Fruit fly (Drosophila melanogaster): ENCODE results near the gene CG13050.
A peak's percentile ranks its signal among the peaks of the same experiment; 100 is the strongest.

CG13050 gene

DNA sequence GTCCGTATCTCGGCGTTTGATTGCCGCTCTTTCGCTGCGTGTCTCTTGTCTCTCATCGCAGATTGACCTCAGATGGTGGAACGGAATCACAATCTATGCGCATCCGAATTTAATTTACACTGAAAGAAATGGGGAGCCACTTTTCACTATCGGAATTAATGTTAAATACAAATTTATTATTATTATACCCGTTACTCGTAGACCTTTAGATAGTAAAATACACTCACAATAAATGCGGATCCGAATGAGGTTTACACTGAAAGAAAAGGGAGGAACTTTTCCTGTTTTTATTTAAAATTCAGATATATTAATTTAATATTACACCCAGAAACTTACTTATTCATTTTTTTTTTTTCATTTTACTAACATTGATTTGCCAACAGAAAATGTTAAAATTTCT lies 10.0 kb upstream of the CG13050 start (continued):
- TF ChIP-seq Rx (GFP tag; IDR thresholded peaks at IDR 0.05) = no peak
- TF ChIP-seq ewg (GFP tag; optimal IDR thresholded peaks at IDR 0.05) = no peak
- no peak for TF ChIP-seq yki (optimal IDR thresholded peaks at IDR 0.05)
- peak; percentile 34; the same call in 1 of the 3 replicates for TF ChIP-seq row (GFP tag; IDR thresholded peaks at IDR 0.05)
- TF ChIP-seq eyg (GFP tag; optimal IDR thresholded peaks at IDR 0.05) = no peak
- no peak for TF ChIP-seq org-1 (GFP tag; optimal IDR thresholded peaks at IDR 0.05)
- TF ChIP-seq Asciz (GFP tag; optimal IDR thresholded peaks at IDR 0.05) = no peak
- TF ChIP-seq Sry-δ (GFP tag; optimal IDR thresholded peaks at IDR 0.05) = no peak
- TF ChIP-seq B-H1 (GFP tag; IDR thresholded peaks at IDR 0.05) = 0 out of 3 replicates have a peak, but pooled peaks have one; percentile 16
- peak in 1 of 2 experiments; percentile 69 for TF ChIP-seq Hr51 (GFP tag; optimal IDR thresholded peaks at IDR 0.05)
- TF ChIP-seq sisA (GFP tag; IDR thresholded peaks at IDR 0.05) = peak; percentile 15; the same call in 1 of the 2 replicates
- TF ChIP-seq dati (GFP tag; IDR thresholded peaks at IDR 0.05) = no peak
- no peak for TF ChIP-seq CG5180 (GFP tag; optimal IDR thresholded peaks at IDR 0.05)
- no peak for TF ChIP-seq H2.0 (GFP tag; IDR thresholded peaks at IDR 0.05)
- TF ChIP-seq Scr (GFP tag; IDR thresholded peaks at IDR 0.05; ENCODE audit: partially characterized antibody) = no peak
- no peak for TF ChIP-seq exex (tag; optimal IDR thresholded peaks at IDR 0.05)
- TF ChIP-seq Hmx (GFP tag; optimal IDR thresholded peaks at IDR 0.05) = no peak
- TF ChIP-seq CG2712 (tag; optimal IDR thresholded peaks at IDR 0.05) = no peak
- no peak for TF ChIP-seq Adf1 (GFP tag; IDR thresholded peaks at IDR 0.05)
- TF ChIP-seq CG13775 (GFP tag; optimal IDR thresholded peaks at IDR 0.05) = peak; percentile 11
- no peak for TF ChIP-seq mam (GFP tag; optimal IDR thresholded peaks at IDR 0.05)
- TF ChIP-seq CG16863 (GFP tag; optimal IDR thresholded peaks at IDR 0.05) = no peak
- TF ChIP-seq cwo (GFP tag; optimal IDR thresholded peaks at IDR 0.05) = no peak
- TF ChIP-seq p53 (GFP tag; optimal IDR thresholded peaks at IDR 0.05) = no peak
- TF ChIP-seq Dip2 (GFP tag; IDR thresholded peaks at IDR 0.05) = no peak
- no peak for TF ChIP-seq Dp (GFP tag; optimal IDR thresholded peaks at IDR 0.05)
- TF ChIP-seq CG6254 (GFP tag; optimal IDR thresholded peaks at IDR 0.05) = no peak
- no peak for TF ChIP-seq CG12391 (tag; optimal IDR thresholded peaks at IDR 0.05)
- TF ChIP-seq CG6683 (GFP tag; optimal IDR thresholded peaks at IDR 0.05) = no peak
- TF ChIP-seq dmrt99B (tag; optimal IDR thresholded peaks at IDR 0.05) = peak; percentile 43
- no peak for TF ChIP-seq CG31224 (GFP tag; IDR thresholded peaks at IDR 0.05)
- TF ChIP-seq CG12769 (tag; optimal IDR thresholded peaks at IDR 0.05) = no peak
- TF ChIP-seq run (tag; optimal IDR thresholded peaks at IDR 0.05) = no peak
- no peak for TF ChIP-seq Doc3 (GFP tag; IDR thresholded peaks at IDR 0.05; ENCODE audit: partially characterized antibody)
- TF ChIP-seq sd (tag; optimal IDR thresholded peaks at IDR 0.05) = no peak
- TF ChIP-seq ATbp (GFP tag; optimal IDR thresholded peaks at IDR 0.05) = no peak
- no peak for TF ChIP-seq HLH3B (GFP tag; IDR thresholded peaks at IDR 0.05)
- no peak for TF ChIP-seq en (GFP tag; optimal IDR thresholded peaks at IDR 0.05)
- TF ChIP-seq pzg (GFP tag; optimal IDR thresholded peaks at IDR 0.05) = no peak
- TF ChIP-seq Stat92E (GFP tag; optimal IDR thresholded peaks at IDR 0.05) = no peak
- no peak for TF ChIP-seq CG10979 (tag; optimal IDR thresholded peaks at IDR 0.05)
- TF ChIP-seq CG9797 (GFP tag; optimal IDR thresholded peaks at IDR 0.05) = no peak
- no peak for TF ChIP-seq CG8924 (tag; optimal IDR thresholded peaks at IDR 0.05)
- no peak for TF ChIP-seq CG13287 (GFP tag; IDR thresholded peaks at IDR 0.05; ENCODE audit: partially characterized antibody)
- TF ChIP-seq scrt (GFP tag; optimal IDR thresholded peaks at IDR 0.05) = no peak
- TF ChIP-seq CG2875 (GFP tag; optimal IDR thresholded peaks at IDR 0.05) = no peak
- TF ChIP-seq CG7271 (tag; optimal IDR thresholded peaks at IDR 0.05) = no peak
- TF ChIP-seq HHEX (GFP tag; optimal IDR thresholded peaks at IDR 0.05) = no peak
- TF ChIP-seq pho (GFP tag; optimal IDR thresholded peaks at IDR 0.05) = no peak
- no peak for TF ChIP-seq HmgD (GFP tag; optimal IDR thresholded peaks at IDR 0.05)
- TF ChIP-seq CG7372 (GFP tag; IDR thresholded peaks at IDR 0.05) = no peak

Measured in whole organism, embryonic.